Worm (Caenorhabditis elegans) whole organism, mixed stage, embryonic: ENCODE data around the gene ZK673.11.

Experiments
- blmp-1 ChIP-seq: fragments of 150-350 bp; optimal IDR thresholded peaks from 2 replicates; lab custom pipeline; 2014; ENCODE audit warnings: missing biosample characterization, missing genetic modification characterization
- elt-3 ChIP-seq: fragments of 150-350 bp; optimal IDR thresholded peaks from 2 replicates; lab custom pipeline; 2014; ENCODE audit warnings: missing biosample characterization, missing genetic modification characterization
- flh-1 ChIP-seq: fragments of 200-800 bp; sonication (Bioruptor generic); optimal IDR thresholded peaks from 2 replicates; lab custom pipeline; 2018; ENCODE audit warnings: mild to moderate bottlenecking, missing genetic modification characterization, moderate library complexity, missing compliant biosample characterization
- ham-2 ChIP-seq: fragments of 200-800 bp; sonication (Bioruptor generic); optimal IDR thresholded peaks from 2 replicates; lab custom pipeline; 2018; ENCODE audit warnings: mild to moderate bottlenecking, missing genetic modification characterization, missing compliant biosample characterization
- mep-1 ChIP-seq: fragments of 150-350 bp; optimal IDR thresholded peaks from 2 replicates; lab custom pipeline; 2017; ENCODE audit warnings: missing biosample characterization, missing genetic modification reagents, missing genetic modification characterization, inconsistent platforms
- nhr-237 ChIP-seq: fragments of 150-350 bp; optimal IDR thresholded peaks from 2 replicates; lab custom pipeline; 2014; ENCODE audit warnings: missing biosample characterization, missing genetic modification characterization
- nhr-28 ChIP-seq: fragments of 150-350 bp; optimal IDR thresholded peaks from 2 replicates; lab custom pipeline; 2014; ENCODE audit warnings: missing biosample characterization, missing genetic modification characterization
- pha-4 ChIP-seq: fragments of 150-350 bp; optimal IDR thresholded peaks from 2 replicates; lab custom pipeline; 2018; ENCODE audit warnings: missing biosample characterization, missing genetic modification reagents, missing genetic modification characterization
- snpc-4 ChIP-seq: fragments of 150-350 bp; optimal IDR thresholded peaks from 2 replicates; lab custom pipeline; 2014; ENCODE audit warnings: missing biosample characterization, missing genetic modification characterization
- sptf-1 ChIP-seq: sonication (generic microtip); optimal IDR thresholded peaks from 2 replicates; lab custom pipeline; 2017; ENCODE audit warnings: mild to moderate bottlenecking, missing genetic modification characterization, moderate library complexity, missing compliant biosample characterization
- unc-62 ChIP-seq: fragments of 150-350 bp; optimal IDR thresholded peaks from 2 replicates; lab custom pipeline; 2014; ENCODE audit warnings: missing biosample characterization, missing genetic modification reagents, missing genetic modification characterization

DNA sequence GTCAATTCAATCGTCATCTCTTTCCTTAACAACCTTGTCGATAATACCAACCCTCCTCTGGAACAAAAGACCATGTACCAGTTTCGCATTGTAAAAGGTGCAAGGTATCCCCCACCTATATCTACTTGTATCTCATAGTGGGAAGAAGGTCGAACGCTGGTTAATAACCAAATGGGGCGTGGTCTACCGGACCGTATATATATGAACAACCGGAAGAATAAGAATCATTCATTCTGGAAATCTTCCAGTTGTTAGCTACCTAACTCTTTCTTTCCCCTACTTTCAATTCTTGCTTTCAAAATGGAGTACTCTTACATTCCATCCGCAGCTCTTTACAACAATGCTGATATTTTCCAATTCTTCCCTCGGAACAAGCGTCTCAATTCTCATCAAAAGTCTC is 4.1 kb downstream of the ZK673.11 start, which contains the start of gene ZK673.5:
- TF ChIP-seq nhr-28 (tag; lab: Kevin White, UChicago) (no peak), elt-3 (tag; lab: Kevin White, UChicago) (no peak), snpc-4 (tag; lab: Kevin White, UChicago) (no peak), mep-1 (tag; lab: Kevin White, UChicago) (no peak), blmp-1 (tag; lab: Kevin White, UChicago) (no peak), pha-4 (tag; lab: Kevin White, UChicago) (no peak), flh-1 (GFP tag; lab: Kevin White, UChicago) (no peak), nhr-237 (no peak), ham-2 (no peak), sptf-1 (tag; lab: Kevin White, UChicago) (no peak), unc-62 (GFP tag; lab: Kevin White, UChicago) (no peak)
